Comparison of ENCODE assay signal across 6 worm cellular contexts in genomic region chrIV:14675789-14676188, ce11.
TF ChIP-seq lines count a peak whose summit lies in the region.

No protein-coding gene starts in this region.

TF ChIP-seq in whole organism, L1 larva, 84 proteins besides CTCF, POLR2A, EP300 and RAD21 (continues in another document):
- peak; percentile 75 for TF ChIP-seq snu-23 (GFP tag; optimal IDR thresholded peaks at IDR 0.05; lab: Kevin White, UChicago)
- no peak for TF ChIP-seq nhr-12 (tag; optimal IDR thresholded peaks at IDR 0.05; lab: Kevin White, UChicago)
- no peak for TF ChIP-seq ces-1 (GFP tag; optimal IDR thresholded peaks at IDR 0.05; lab: Kevin White, UChicago)
- TF ChIP-seq tbx-2 (tag; optimal IDR thresholded peaks at IDR 0.05; lab: Kevin White, UChicago) = peak; percentile 3
- no peak for TF ChIP-seq dsc-1 (tag; optimal IDR thresholded peaks at IDR 0.05; lab: Kevin White, UChicago)
- no peak for TF ChIP-seq ets-5 (GFP tag; IDR thresholded peaks at IDR 0.05; lab: Robert Waterston, UW)
- TF ChIP-seq elt-2 (tag; optimal IDR thresholded peaks at IDR 0.05; lab: Kevin White, UChicago) = no peak
- TF ChIP-seq dpl-1 (GFP tag; optimal IDR thresholded peaks at IDR 0.05; lab: Kevin White, UChicago) = no peak
- TF ChIP-seq sox-4 (tag; optimal IDR thresholded peaks at IDR 0.05; lab: Kevin White, UChicago) = no peak
- no peak for TF ChIP-seq Y116A8C.19 (tag; optimal IDR thresholded peaks at IDR 0.05; lab: Kevin White, UChicago; ENCODE audit: borderline replicate concordance)
- peak; percentile 23 for TF ChIP-seq nhr-47 (tag; optimal IDR thresholded peaks at IDR 0.05; lab: Kevin White, UChicago)
- TF ChIP-seq nhr-85 (tag; lab: Kevin White, UChicago) = peak; percentile 95
- peak in 1 of 2 experiments; percentile 41 for TF ChIP-seq lin-35 (GFP tag; optimal IDR thresholded peaks at IDR 0.05; lab: Kevin White, UChicago)
- peak in 1 of 2 experiments; percentile 26 for TF ChIP-seq efl-1 (optimal IDR thresholded peaks at IDR 0.05; lab: Kevin White, UChicago)
- TF ChIP-seq efl-1 (GFP tag; optimal IDR thresholded peaks at IDR 0.05 in 1 of 2; lab: Kevin White, UChicago) = peak in 1 of 2 experiments; percentile 63

TF ChIP-seq in whole organism, L2 larva, 48 proteins besides CTCF, POLR2A, EP300 and RAD21:
- peak; percentile 86 for TF ChIP-seq nhr-25 (tag; optimal IDR thresholded peaks at IDR 0.05; lab: Kevin White, UChicago)
- peak; percentile 46 for TF ChIP-seq blmp-1 (tag; optimal IDR thresholded peaks at IDR 0.05; lab: Kevin White, UChicago; ENCODE audit: insufficient read depth)
- TF ChIP-seq nhr-129 (tag; optimal IDR thresholded peaks at IDR 0.05; lab: Kevin White, UChicago) = peak; percentile 85
- TF ChIP-seq dmd-4 (tag; optimal IDR thresholded peaks at IDR 0.05; lab: Kevin White, UChicago) = no peak
- peak; percentile 26 for TF ChIP-seq fos-1 (tag; optimal IDR thresholded peaks at IDR 0.05; lab: Kevin White, UChicago)
- no peak for TF ChIP-seq unc-39 (tag; optimal IDR thresholded peaks at IDR 0.05; lab: Kevin White, UChicago)
- peak in 1 of 2 experiments; percentile 55 for TF ChIP-seq lsy-2 (tag; optimal IDR thresholded peaks at IDR 0.05; lab: Kevin White, UChicago)
- TF ChIP-seq nhr-21 (tag; optimal IDR thresholded peaks at IDR 0.05; lab: Kevin White, UChicago) = peak; percentile 65
- no peak for TF ChIP-seq snpc-4 (tag; optimal IDR thresholded peaks at IDR 0.05; lab: Kevin White, UChicago)
- TF ChIP-seq ceh-16 (tag; optimal IDR thresholded peaks at IDR 0.05; lab: Kevin White, UChicago) = peak; percentile 79
- no peak for TF ChIP-seq sma-3 (GFP tag; optimal IDR thresholded peaks at IDR 0.05; lab: Kevin White, UChicago)
- peak; percentile 24 for TF ChIP-seq C34F6.9 (tag; optimal IDR thresholded peaks at IDR 0.05; lab: Kevin White, UChicago)
- TF ChIP-seq egl-27 (tag; optimal IDR thresholded peaks at IDR 0.05; lab: Kevin White, UChicago) = peak; percentile 26

TF ChIP-seq in whole organism, L3 larva, 47 proteins besides CTCF, POLR2A, EP300 and RAD21:
- TF ChIP-seq nfya-1 (tag; optimal IDR thresholded peaks at IDR 0.05; lab: Kevin White, UChicago; ENCODE audit: insufficient read depth) (peak; percentile 3), nhr-43 (tag; optimal IDR thresholded peaks at IDR 0.05; lab: Kevin White, UChicago; ENCODE audit: poor library complexity, severe bottlenecking) (peak; percentile 55), nhr-23 (tag; optimal IDR thresholded peaks at IDR 0.05; lab: Kevin White, UChicago) (peak; percentile 80), elt-1 (tag; optimal IDR thresholded peaks at IDR 0.05; lab: Kevin White, UChicago) (no peak), ceh-28 (tag; optimal IDR thresholded peaks at IDR 0.05; lab: Kevin White, UChicago) (peak; percentile 57), nhr-25 (tag; optimal IDR thresholded peaks at IDR 0.05; lab: Kevin White, UChicago) (peak; percentile 97), fkh-2 (tag; optimal IDR thresholded peaks at IDR 0.05; lab: Kevin White, UChicago) (no peak), aly-2 (tag; optimal IDR thresholded peaks at IDR 0.05; lab: Kevin White, UChicago) (no peak)
TF ChIP-seq in whole organism, L3 larva: peak in this region for 5.

TF ChIP-seq in whole organism, L4 larva, 104 proteins besides CTCF, POLR2A, EP300 and RAD21:
- TF ChIP-seq sdz-12 (GFP tag; optimal IDR thresholded peaks at IDR 0.05; lab: Kevin White, UChicago) = no peak
- TF ChIP-seq nhr-28 (tag; optimal IDR thresholded peaks at IDR 0.05; lab: Kevin White, UChicago) = peak; percentile 48
- TF ChIP-seq F10B5.3 (tag; optimal IDR thresholded peaks at IDR 0.05; lab: Kevin White, UChicago) = no peak
- peak; percentile 67 for TF ChIP-seq hlh-30 (tag; optimal IDR thresholded peaks at IDR 0.05; lab: Kevin White, UChicago; ENCODE audit: insufficient read depth)
- TF ChIP-seq nhr-25 (tag; optimal IDR thresholded peaks at IDR 0.05; lab: Kevin White, UChicago; ENCODE audit: borderline replicate concordance, insufficient read depth) = peak; percentile 42

TF ChIP-seq in whole organism, midembryonic, 9 proteins besides CTCF, POLR2A, EP300 and RAD21:
- TF ChIP-seq tab-1 (GFP tag; IDR thresholded peaks at IDR 0.05; lab: Robert Waterston, UW) (no peak), cog-1 (tag; optimal IDR thresholded peaks at IDR 0.05; lab: Kevin White, UChicago) (peak; percentile 8)
TF ChIP-seq in whole organism, midembryonic: peak in this region for 1.

TF ChIP-seq in whole organism, mixed stage, embryonic, 35 proteins besides CTCF, POLR2A, EP300 and RAD21:
- no peak for TF ChIP-seq ceh-83 (GFP tag; optimal IDR thresholded peaks at IDR 0.05; lab: Kevin White, UChicago)
- peak; percentile 32 for TF ChIP-seq elt-1 (tag; optimal IDR thresholded peaks at IDR 0.05; lab: Kevin White, UChicago; ENCODE audit: borderline replicate concordance, insufficient read depth)

Comparison
In these comparisons a context has a peak if more than half of its experiments do, and no peak if none do; other contexts are left out.
1. Of the 29 proteins assayed by ChIP-seq in both whole organism, L4 larva and whole organism, L1 larva: peak only in whole organism, L4 larva: nhr-28; only in whole organism, L1 larva: lsy-2 and mep-1; in both: none; in neither: 26.